Worm (Caenorhabditis elegans) whole organism, L3 larva: ENCODE data around the gene clec-2.

Experiments
- R02D3.7 ChIP-seq: fragments of 150-350 bp; optimal IDR thresholded peaks from 2 replicates; lab custom pipeline; 2014; ENCODE audit warnings: missing biosample characterization, missing genetic modification characterization
- ZK546.5 ChIP-seq: sonication (generic microtip); optimal IDR thresholded peaks from 2 replicates; lab custom pipeline; 2017; ENCODE audit warnings: missing biosample characterization, missing genetic modification characterization
- ama-1 ChIP-seq: fragments of 150-350 bp; optimal IDR thresholded peaks from 2 replicates; lab custom pipeline; 2018
- ceh-16 ChIP-seq: sonication (generic microtip); optimal IDR thresholded peaks from 2 replicates; lab custom pipeline; 2017; ENCODE audit warnings: missing biosample characterization, missing genetic modification characterization
- ceh-82 ChIP-seq: fragments of 150-350 bp; optimal IDR thresholded peaks from 2 replicates; lab custom pipeline; 2014; ENCODE audit warnings: missing biosample characterization, missing genetic modification characterization
- ceh-9 ChIP-seq: sonication (generic microtip); optimal IDR thresholded peaks from 2 replicates; lab custom pipeline; 2018; ENCODE audit warnings: missing biosample characterization, missing genetic modification characterization
- daf-12 ChIP-seq: fragments of 150-350 bp; optimal IDR thresholded peaks from 2 replicates; lab custom pipeline; 2014; ENCODE audit warnings: missing biosample characterization, missing genetic modification reagents, missing genetic modification characterization
- egl-27 ChIP-seq: sonication (generic microtip); optimal IDR thresholded peaks from 4 replicates; lab custom pipeline; 2017; ENCODE audit warnings: missing biosample characterization, missing genetic modification reagents, missing genetic modification characterization
- egl-5 ChIP-seq: fragments of 150-350 bp; optimal IDR thresholded peaks from 2 replicates; lab custom pipeline; 2017; ENCODE audit warnings: missing biosample characterization, missing genetic modification reagents, missing genetic modification characterization, inconsistent platforms
- elt-1 ChIP-seq: fragments of 150-350 bp; optimal IDR thresholded peaks from 2 replicates; lab custom pipeline; 2014; ENCODE audit warnings: missing biosample characterization, missing genetic modification characterization
- elt-3 ChIP-seq, 3 experiments: fragments of 150-350 bp in 1 of 3; sonication (generic microtip) in 2 of 3; optimal IDR thresholded peaks; 2 replicates in 2 of 3; 4 replicates in 1 of 3; lab custom pipeline; 2014 to 2017; ENCODE audit warnings: missing biosample characterization in 3 of 3, missing genetic modification characterization in 3 of 3
- fkh-2 ChIP-seq: fragments of 150-350 bp; optimal IDR thresholded peaks from 2 replicates; lab custom pipeline; 2014; ENCODE audit warnings: missing biosample characterization, missing genetic modification reagents, missing genetic modification characterization
- hmg-11 ChIP-seq: sonication (generic microtip); optimal IDR thresholded peaks from 2 replicates; lab custom pipeline; 2016; ENCODE audit warnings: missing genetic modification characterization, missing compliant biosample characterization
- jun-1 ChIP-seq: fragments of 150-350 bp; optimal IDR thresholded peaks from 2 replicates; lab custom pipeline; 2014; ENCODE audit warnings: missing biosample characterization, missing genetic modification reagents, missing genetic modification characterization
- lin-15B ChIP-seq: fragments of 150-350 bp; optimal IDR thresholded peaks from 2 replicates; lab custom pipeline; 2014; ENCODE audit warnings: missing biosample characterization, missing genetic modification characterization
- lin-39 ChIP-seq: fragments of 150-350 bp; optimal IDR thresholded peaks from 2 replicates; lab custom pipeline; 2018; ENCODE audit warnings: missing biosample characterization, missing genetic modification reagents, missing genetic modification characterization
- lsy-12 ChIP-seq: sonication (generic microtip); optimal IDR thresholded peaks from 2 replicates; lab custom pipeline; 2016; ENCODE audit warnings: mild to moderate bottlenecking, missing genetic modification characterization, missing compliant biosample characterization
- mdl-1 ChIP-seq: fragments of 150-350 bp; optimal IDR thresholded peaks from 2 replicates; lab custom pipeline; 2014; ENCODE audit warnings: missing biosample characterization, missing genetic modification characterization
- nfya-1 ChIP-seq: sonication (generic microtip); optimal IDR thresholded peaks from 2 replicates; lab custom pipeline; 2017; ENCODE audit warnings: missing genetic modification characterization, mild to moderate bottlenecking, missing compliant biosample characterization, antibody characterized with exemption, moderate library complexity; ENCODE audit not compliant: insufficient read depth
- nhr-11 ChIP-seq: fragments of 150-350 bp; optimal IDR thresholded peaks from 2 replicates; lab custom pipeline; 2014; ENCODE audit warnings: missing biosample characterization, missing genetic modification characterization
- nhr-12 ChIP-seq: fragments of 150-350 bp; optimal IDR thresholded peaks from 2 replicates; lab custom pipeline; 2014; ENCODE audit warnings: missing biosample characterization, missing genetic modification characterization
- nhr-237 ChIP-seq: fragments of 150-350 bp; optimal IDR thresholded peaks from 2 replicates; lab custom pipeline; 2014; ENCODE audit warnings: missing biosample characterization, missing genetic modification characterization
- nhr-25 ChIP-seq: sonication (generic microtip); optimal IDR thresholded peaks from 2 replicates; lab custom pipeline; 2017; ENCODE audit warnings: missing biosample characterization, missing genetic modification characterization
- nhr-28 ChIP-seq: fragments of 150-350 bp; optimal IDR thresholded peaks from 2 replicates; lab custom pipeline; 2014; ENCODE audit warnings: missing biosample characterization, missing genetic modification characterization
- nhr-43 ChIP-seq: sonication (generic microtip); optimal IDR thresholded peaks from 2 replicates; lab custom pipeline; 2016; ENCODE audit warnings: mild to moderate bottlenecking, missing genetic modification characterization, missing compliant biosample characterization; ENCODE audit not compliant: poor library complexity, severe bottlenecking
- nhr-67 ChIP-seq: fragments of 150-350 bp; optimal IDR thresholded peaks from 2 replicates; lab custom pipeline; 2014; ENCODE audit warnings: missing biosample characterization, missing genetic modification characterization
- nhr-76 ChIP-seq: fragments of 150-350 bp; sonication (generic microtip); optimal IDR thresholded peaks from 5 replicates; lab custom pipeline; 2014; ENCODE audit warnings: missing biosample characterization, missing genetic modification characterization
- nhr-77 ChIP-seq: fragments of 150-350 bp; optimal IDR thresholded peaks from 2 replicates; lab custom pipeline; 2014; ENCODE audit warnings: missing biosample characterization, missing genetic modification characterization
- pha-4 ChIP-seq: fragments of 150-350 bp; optimal IDR thresholded peaks from 2 replicates; lab custom pipeline; 2014; ENCODE audit warnings: missing biosample characterization, missing genetic modification reagents, missing genetic modification characterization
- pqm-1 ChIP-seq: fragments of 150-350 bp; optimal IDR thresholded peaks from 2 replicates; lab custom pipeline; 2017; ENCODE audit warnings: missing biosample characterization, missing genetic modification characterization, inconsistent platforms
- skn-1 ChIP-seq: fragments of 150-350 bp; optimal IDR thresholded peaks from 2 replicates; lab custom pipeline; 2014; ENCODE audit warnings: missing biosample characterization, missing genetic modification characterization
- snpc-4 ChIP-seq: fragments of 150-350 bp; optimal IDR thresholded peaks from 2 replicates; lab custom pipeline; 2014; ENCODE audit warnings: missing biosample characterization, missing genetic modification characterization
- tbx-2 ChIP-seq: sonication (generic microtip); optimal IDR thresholded peaks from 2 replicates; lab custom pipeline; 2016; ENCODE audit warnings: mild to moderate bottlenecking, missing genetic modification characterization, missing compliant biosample characterization
- unc-62 ChIP-seq: fragments of 150-350 bp; sonication (generic microtip); optimal IDR thresholded peaks from 4 replicates; lab custom pipeline; 2014; ENCODE audit warnings: missing biosample characterization, missing genetic modification reagents, missing genetic modification characterization
- ztf-4 ChIP-seq: fragments of 150-350 bp; optimal IDR thresholded peaks from 2 replicates; lab custom pipeline; 2014; ENCODE audit warnings: missing biosample characterization, missing genetic modification characterization

Gene clec-2

DNA sequence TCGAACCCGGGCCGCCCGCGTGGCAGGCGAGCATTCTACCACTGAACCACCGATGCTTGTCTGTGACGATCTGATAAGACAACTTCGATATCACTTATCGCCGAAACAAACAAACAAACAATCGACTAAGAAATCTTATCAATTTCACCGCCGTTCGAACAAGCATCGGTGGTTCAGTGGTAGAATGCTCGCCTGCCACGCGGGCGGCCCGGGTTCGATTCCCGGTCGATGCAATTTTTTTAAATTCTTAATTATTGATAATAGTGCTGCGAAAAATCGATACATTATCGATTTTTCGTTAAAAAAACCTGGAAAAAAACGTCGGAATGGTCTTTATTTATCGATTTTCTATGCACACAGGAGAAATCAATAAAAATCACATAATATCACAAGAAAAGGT lies 39.0 kb upstream of the clec-2 start (continued):
- peak; percentile 27 for TF ChIP-seq nfya-1 (tag; lab: Kevin White, UChicago)
- TF ChIP-seq nhr-76 (tag; lab: Kevin White, UChicago): no peak
- TF ChIP-seq ama-1: no peak
- peak; percentile 17 for TF ChIP-seq pqm-1
- TF ChIP-seq R02D3.7 (tag; lab: Kevin White, UChicago): no peak
- TF ChIP-seq snpc-4 (tag; lab: Kevin White, UChicago): no peak
- TF ChIP-seq daf-12 (tag; lab: Kevin White, UChicago): no peak
- TF ChIP-seq elt-1 (tag; lab: Kevin White, UChicago): no peak
- TF ChIP-seq, all 47 proteins: peak for 5

DNA sequence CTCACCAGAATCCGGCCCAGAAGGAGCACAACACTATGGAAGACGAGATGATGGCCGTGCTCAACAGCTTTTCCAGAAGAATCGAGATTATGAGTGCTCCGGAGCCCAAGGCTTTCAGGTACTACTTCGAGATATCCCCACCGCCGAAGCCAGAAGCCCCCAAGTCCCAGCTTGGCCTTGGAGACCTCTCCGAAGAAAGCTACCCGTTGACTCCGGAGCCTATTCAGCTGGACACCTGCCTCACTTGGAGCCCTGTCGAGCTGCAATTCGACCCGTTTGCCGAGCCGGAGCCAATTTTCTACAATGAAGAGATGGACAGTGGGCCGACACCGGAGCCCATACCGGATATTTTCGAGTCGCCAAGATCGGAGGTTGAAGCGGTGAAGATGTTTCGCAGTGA lies 38.4 kb upstream of the clec-2 start:
- TF ChIP-seq egl-5 (tag; lab: Kevin White, UChicago): no peak
- TF ChIP-seq ceh-9 (tag; lab: Kevin White, UChicago): no peak
- no peak for TF ChIP-seq egl-27 (tag; lab: Kevin White, UChicago)
- no peak for TF ChIP-seq daf-12 (tag; lab: Kevin White, UChicago)
- TF ChIP-seq unc-62: no peak
- no peak for TF ChIP-seq pqm-1
- TF ChIP-seq elt-3 (tag; optimal IDR thresholded peaks at IDR 0.05; lab: Kevin White, UChicago): no peak

DNA sequence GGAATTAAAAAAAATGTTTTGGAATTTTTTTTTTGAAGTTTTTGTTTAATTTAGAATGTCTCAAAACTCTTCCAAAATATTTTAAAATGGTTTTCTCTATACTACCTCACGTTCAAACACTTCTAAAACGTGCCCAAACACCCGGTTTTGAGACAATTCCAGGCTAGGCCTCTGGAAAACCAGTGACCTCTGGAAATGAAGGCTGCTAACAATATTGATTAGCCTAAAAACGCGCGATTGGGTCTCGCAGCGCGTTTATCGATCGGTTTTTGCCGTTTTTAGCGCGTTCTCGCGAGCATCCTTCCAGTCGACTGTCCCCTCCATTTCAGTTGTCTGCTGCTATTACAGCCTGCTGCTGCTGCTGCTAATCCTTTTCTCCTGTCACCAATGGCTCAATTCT lies 37.6 kb upstream of the clec-2 start, which contains the start of gene Y25C1A.6:
Gene Y25C1A.6, plus strand, starts transcription at position 301 of the 400 bp plus-strand sequence.
- TF ChIP-seq skn-1 (no peak), ceh-82 (no peak), lsy-12 (tag; lab: Kevin White, UChicago) (no peak), jun-1 (no peak), R02D3.7 (tag; lab: Kevin White, UChicago) (no peak), ztf-4 (tag; lab: Kevin White, UChicago) (no peak), nhr-11 (tag; lab: Kevin White, UChicago) (no peak), nhr-237 (no peak), egl-5 (tag; lab: Kevin White, UChicago) (no peak), nhr-43 (tag; lab: Kevin White, UChicago) (no peak), mdl-1 (no peak)

DNA sequence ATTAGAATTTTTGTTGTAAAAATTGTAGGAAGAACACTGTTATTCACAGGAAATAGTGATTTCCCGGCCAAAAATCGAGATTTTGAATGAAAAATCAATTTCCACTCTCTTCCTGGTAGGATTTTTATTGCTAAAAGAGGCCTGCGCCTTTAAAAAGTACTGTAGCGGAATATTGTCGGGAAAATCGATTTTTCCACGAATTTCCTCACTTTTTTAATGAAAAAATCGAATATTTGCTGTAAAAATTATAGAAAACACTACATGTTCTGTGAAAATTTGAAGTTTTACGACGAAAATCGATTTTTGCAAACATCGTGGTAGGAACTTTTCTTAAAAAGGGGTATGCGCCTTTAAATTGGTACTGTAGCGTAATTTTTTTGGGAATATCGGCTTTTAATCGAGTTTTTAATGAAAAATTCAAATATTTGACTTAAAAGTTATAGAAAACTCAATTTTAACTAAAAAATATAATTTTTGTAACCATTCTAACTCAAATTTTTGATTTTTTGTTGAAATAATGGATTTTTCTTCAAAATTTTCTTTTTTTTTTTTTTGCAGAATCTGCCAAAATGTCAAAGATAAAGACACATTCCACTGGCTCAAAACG lies 33.1 kb upstream of the clec-2 start, which contains the start of gene lin-8:
Gene lin-8, plus strand, starts transcription at position 557 of the 607 bp plus-strand sequence.
- TF ChIP-seq fkh-2 (no peak), nhr-77 (no peak), ceh-9 (tag; lab: Kevin White, UChicago) (no peak), elt-1 (tag; lab: Kevin White, UChicago) (no peak), ceh-82 (no peak), mdl-1 (no peak), ZK546.5 (no peak), unc-62 (no peak), nhr-237 (no peak), nhr-25 (no peak), tbx-2 (tag; lab: Kevin White, UChicago) (no peak), egl-5 (tag; lab: Kevin White, UChicago) (no peak), lsy-12 (tag; lab: Kevin White, UChicago) (no peak), ceh-16 (tag; lab: Kevin White, UChicago) (no peak), ztf-4 (tag; lab: Kevin White, UChicago) (no peak), daf-12 (tag; lab: Kevin White, UChicago) (no peak)

DNA sequence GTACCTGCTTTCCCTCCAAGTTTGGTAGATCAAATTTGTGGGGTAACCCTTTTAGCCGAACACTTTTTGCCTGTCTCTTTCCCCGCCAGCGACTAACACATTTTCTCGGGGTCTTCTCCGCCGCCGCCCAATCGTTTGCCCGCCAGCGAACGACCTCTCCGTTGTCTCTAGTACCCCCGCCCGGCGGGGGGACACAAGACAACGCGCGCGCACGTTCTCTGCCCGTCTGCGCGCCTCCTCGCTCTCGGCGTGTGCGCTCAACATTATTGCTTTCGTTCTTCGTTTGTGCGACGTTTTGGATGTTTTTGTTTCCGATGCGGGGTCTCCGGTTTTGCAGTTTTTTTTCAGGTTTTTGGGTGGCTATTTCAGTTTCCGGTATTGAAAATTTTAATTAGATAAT lies 32.3 kb upstream of the clec-2 start:
- no peak for TF ChIP-seq nhr-12 (tag; lab: Kevin White, UChicago)
- no peak for TF ChIP-seq ceh-9 (tag; lab: Kevin White, UChicago)
- no peak for TF ChIP-seq snpc-4 (tag; lab: Kevin White, UChicago)
- no peak for TF ChIP-seq nhr-28 (tag; lab: Kevin White, UChicago)
- peak; percentile 76 for TF ChIP-seq lin-39 (tag; lab: Kevin White, UChicago)
- no peak for TF ChIP-seq tbx-2 (tag; lab: Kevin White, UChicago)
- no peak for TF ChIP-seq jun-1
- TF ChIP-seq hmg-11: peak; percentile 18
- no peak for TF ChIP-seq pha-4 (tag; lab: Kevin White, UChicago)
- no peak for TF ChIP-seq lin-15B (tag; lab: Kevin White, UChicago)
- TF ChIP-seq nhr-67 (tag; lab: Kevin White, UChicago): no peak
- TF ChIP-seq nfya-1 (tag; lab: Kevin White, UChicago): peak; percentile 46
